Fruit fly (Drosophila melanogaster) whole organism, adult: ENCODE data around the gene mid.

Experiments
- CG11617 ChIP-seq: fragments of 200-800 bp; sonication (Bioruptor generic); optimal IDR thresholded peaks from 2 replicates; lab custom pipeline; 2017; ENCODE audit warnings: mild to moderate bottlenecking, missing biosample characterization, missing genetic modification reagents, missing genetic modification characterization
- CG12768 ChIP-seq: fragments of 200-800 bp; sonication (Bioruptor generic); optimal IDR thresholded peaks from 2 replicates; lab custom pipeline; 2017; ENCODE audit warnings: missing biosample characterization, missing genetic modification characterization, mild to moderate bottlenecking, moderate library complexity, missing genetic modification reagents
- CG14711 ChIP-seq: fragments of 200-800 bp; sonication (Bioruptor generic); optimal IDR thresholded peaks from 2 replicates; lab custom pipeline; 2018; ENCODE audit warnings: missing biosample characterization, mild to moderate bottlenecking, missing genetic modification characterization, moderate library complexity
- CG1620 ChIP-seq: fragments of 200-800 bp; sonication (Bioruptor generic); optimal IDR thresholded peaks from 2 replicates; lab custom pipeline; 2016; ENCODE audit warnings: missing biosample characterization, missing genetic modification characterization
- CG33017 ChIP-seq: fragments of 200-800 bp; sonication (Bioruptor generic); optimal IDR thresholded peaks from 2 replicates; lab custom pipeline; 2018; ENCODE audit warnings: missing biosample characterization, mild to moderate bottlenecking, missing genetic modification characterization, moderate library complexity
- CG5204 ChIP-seq: fragments of 200-800 bp; sonication (Bioruptor generic); optimal IDR thresholded peaks from 2 replicates; lab custom pipeline; 2016; ENCODE audit warnings: missing biosample characterization, missing genetic modification characterization
- CG7045 ChIP-seq: fragments of 200-800 bp; sonication (Bioruptor generic); optimal IDR thresholded peaks from 2 replicates; lab custom pipeline; 2017; ENCODE audit warnings: missing biosample characterization, mild to moderate bottlenecking, missing genetic modification characterization
- CG7101 ChIP-seq: fragments of 200-800 bp; sonication (Bioruptor generic); optimal IDR thresholded peaks from 2 replicates; lab custom pipeline; 2018; ENCODE audit warnings: missing biosample characterization, mild to moderate bottlenecking, missing genetic modification characterization, moderate library complexity
- Clk ChIP-seq: fragments of 200-800 bp; sonication (Bioruptor generic); optimal IDR thresholded peaks from 2 replicates; lab custom pipeline; 2017; ENCODE audit warnings: missing biosample characterization, missing genetic modification characterization
- Crg-1 ChIP-seq: fragments of 200-800 bp; sonication (Bioruptor generic); optimal IDR thresholded peaks from 2 replicates; lab custom pipeline; 2016; ENCODE audit warnings: missing biosample characterization, missing genetic modification characterization
- Hr96 ChIP-seq: fragments of 200-800 bp; sonication (Bioruptor generic); optimal IDR thresholded peaks from 2 replicates; lab custom pipeline; 2016; ENCODE audit warnings: missing biosample characterization, missing genetic modification characterization
- Mnt ChIP-seq: fragments of 200-800 bp; sonication (Bioruptor generic); optimal IDR thresholded peaks from 2 replicates; lab custom pipeline; 2016; ENCODE audit warnings: missing biosample characterization, mild to moderate bottlenecking, missing genetic modification characterization
- bab1 ChIP-seq: fragments of 200-800 bp; sonication (Bioruptor generic); optimal IDR thresholded peaks from 3 replicates; lab custom pipeline; 2019; ENCODE audit warnings: missing biosample characterization, mild to moderate bottlenecking, missing genetic modification characterization, moderate library complexity
- cic ChIP-seq: fragments of 200-800 bp; sonication (Bioruptor generic); optimal IDR thresholded peaks from 2 replicates; lab custom pipeline; 2017; ENCODE audit warnings: missing biosample characterization, mild to moderate bottlenecking, missing genetic modification characterization, moderate library complexity
- cnc ChIP-seq, 2 experiments: fragments of >200 bp; optimal IDR thresholded peaks; 2 replicates each; lab custom pipeline; 2017
- kay ChIP-seq: fragments of 200-800 bp; sonication (Bioruptor generic); peaks from one replicate; lab custom pipeline; 2016; ENCODE audit warnings: missing biosample characterization, missing genetic modification characterization, borderline replicate concordance
- ovo ChIP-seq: fragments of 200-800 bp; sonication (Bioruptor generic); optimal IDR thresholded peaks from 2 replicates; lab custom pipeline; 2016; ENCODE audit warnings: missing biosample characterization, missing genetic modification characterization
- pad ChIP-seq: fragments of 200-800 bp; sonication (Bioruptor generic); optimal IDR thresholded peaks from 3 replicates; lab custom pipeline; 2017; ENCODE audit warnings: missing biosample characterization, missing genetic modification characterization, mild to moderate bottlenecking, moderate library complexity, missing genetic modification reagents
- tj ChIP-seq: fragments of 200-800 bp; sonication (Bioruptor generic); optimal IDR thresholded peaks from 3 replicates; lab custom pipeline; 2017; ENCODE audit warnings: missing biosample characterization, mild to moderate bottlenecking, missing genetic modification characterization, moderate library complexity
- toe ChIP-seq: fragments of 200-800 bp; sonication (Bioruptor generic); optimal IDR thresholded peaks from 2 replicates; lab custom pipeline; 2016; ENCODE audit warnings: missing biosample characterization, missing genetic modification characterization

mid gene

dm6 chr2L:5492924-5493323 lies 31.5 kb downstream of the mid start:
- no peak for TF ChIP-seq Clk (GFP tag; lab: Kevin White, UChicago)
- TF ChIP-seq pad = no peak
- TF ChIP-seq CG12768 (GFP tag; lab: Kevin White, UChicago) = no peak
- TF ChIP-seq toe = no peak
- TF ChIP-seq CG11617 (GFP tag; lab: Kevin White, UChicago) = no peak

- no peak for TF ChIP-seq CG14711
- TF ChIP-seq bab1 (GFP tag; lab: Kevin White, UChicago) = no peak
- TF ChIP-seq CG11617 (GFP tag; lab: Kevin White, UChicago) = no peak
- TF ChIP-seq CG7101 (tag; lab: Kevin White, UChicago) = no peak
- TF ChIP-seq toe = no peak
- no peak for TF ChIP-seq Clk (GFP tag; lab: Kevin White, UChicago)
- TF ChIP-seq cic (GFP tag; lab: Kevin White, UChicago) = no peak
- TF ChIP-seq pad = no peak
- no peak for TF ChIP-seq kay (GFP tag; lab: Kevin White, UChicago)
- TF ChIP-seq Hr96 (GFP tag; lab: Kevin White, UChicago) = no peak
- no peak for TF ChIP-seq ovo (GFP tag; lab: Kevin White, UChicago)
- no peak for TF ChIP-seq tj (GFP tag; lab: Kevin White, UChicago)
These were observed 32.5 kb downstream of the mid start for dm6 chr2L:5493907-5494404.

dm6 chr2L:5494808-5495356 lies 33.4 kb downstream of the mid start:
- TF ChIP-seq CG5204 (GFP tag; lab: Kevin White, UChicago) (peak; percentile 18), pad (no peak), Mnt (no peak)

dm6 chr2L:5496468-5497093 lies 35.1 kb downstream of the mid start:
- TF ChIP-seq Mnt = no peak
- TF ChIP-seq pad = no peak
- no peak for TF ChIP-seq Hr96 (GFP tag; lab: Kevin White, UChicago)
- TF ChIP-seq CG33017 (tag; lab: Kevin White, UChicago) = no peak

dm6 chr2L:5499458-5499857 lies 38.0 kb downstream of the mid start:
- TF ChIP-seq Mnt (no peak), bab1 (GFP tag; lab: Kevin White, UChicago) (no peak), CG11617 (GFP tag; lab: Kevin White, UChicago) (no peak), kay (GFP tag; lab: Kevin White, UChicago) (no peak), CG7045 (no peak), ovo (GFP tag; lab: Kevin White, UChicago) (no peak), cnc (optimal IDR thresholded peaks at IDR 0.05; lab: Kevin White, UChicago) (no peak), Crg-1 (GFP tag; lab: Kevin White, UChicago) (no peak), CG12768 (GFP tag; lab: Kevin White, UChicago) (no peak), cic (GFP tag; lab: Kevin White, UChicago) (no peak), toe (no peak)

dm6 chr2L:5501335-5501734 lies 39.9 kb downstream of the mid start:
- TF ChIP-seq Crg-1 (GFP tag; lab: Kevin White, UChicago) (no peak), CG7101 (tag; lab: Kevin White, UChicago) (no peak), kay (GFP tag; lab: Kevin White, UChicago) (no peak)

- TF ChIP-seq Hr96 (GFP tag; lab: Kevin White, UChicago) = no peak
- TF ChIP-seq Mnt = no peak
- no peak for TF ChIP-seq CG14711
- no peak for TF ChIP-seq CG7045
- no peak for TF ChIP-seq kay (GFP tag; lab: Kevin White, UChicago)
- TF ChIP-seq Crg-1 (GFP tag; lab: Kevin White, UChicago) = no peak
These were observed 41.4 kb downstream of the mid start for dm6 chr2L:5502868-5503267.

- TF ChIP-seq CG12768 (GFP tag; lab: Kevin White, UChicago) (no peak), CG7045 (no peak), CG1620 (GFP tag; lab: Kevin White, UChicago) (no peak), Hr96 (GFP tag; lab: Kevin White, UChicago) (no peak), CG14711 (no peak), kay (GFP tag; lab: Kevin White, UChicago) (no peak), CG5204 (GFP tag; lab: Kevin White, UChicago) (no peak), pad (no peak), tj (GFP tag; lab: Kevin White, UChicago) (no peak), CG33017 (tag; lab: Kevin White, UChicago) (no peak), Mnt (no peak), Crg-1 (GFP tag; lab: Kevin White, UChicago) (no peak), CG11617 (GFP tag; lab: Kevin White, UChicago) (no peak), cic (GFP tag; lab: Kevin White, UChicago) (no peak), ovo (GFP tag; lab: Kevin White, UChicago) (no peak), CG7101 (tag; lab: Kevin White, UChicago) (no peak), cnc (optimal IDR thresholded peaks at IDR 0.05; lab: Kevin White, UChicago) (no peak)
These were observed 43.7 kb downstream of the mid start for dm6 chr2L:5505130-5505529.
